Worm (Caenorhabditis elegans): Measurements from ENCODE around the gene lgc-39.

lgc-39 gene

ce11 chrV:7198403-7198802, 23.1 kb downstream of the lgc-39 start:
- TF ChIP-seq tra-1 (GFP tag; IDR thresholded peaks at IDR 0.05) (no peak), pqm-1 (tag; optimal IDR thresholded peaks at IDR 0.05) (peak; percentile 63), ama-1 (optimal IDR thresholded peaks at IDR 0.05) (peak; percentile 83), lir-3 (tag; optimal IDR thresholded peaks at IDR 0.05) (no peak), nhr-11 (tag; optimal IDR thresholded peaks at IDR 0.05) (no peak), snpc-1.2 (GFP tag; IDR thresholded peaks at IDR 0.05) (no peak), madf-9 (GFP tag; conservative IDR thresholded peaks at IDR 0.05) (no peak), zfp-3 (GFP tag; conservative IDR thresholded peaks at IDR 0.05) (no peak), daf-19 (GFP tag; conservative IDR thresholded peaks at IDR 0.05) (no peak), egl-43 (GFP tag; IDR thresholded peaks at IDR 0.05) (no peak), hlh-30 (tag; optimal IDR thresholded peaks at IDR 0.05; ENCODE audit: insufficient read depth) (peak; percentile 27), tag-97 (GFP tag; IDR thresholded peaks at IDR 0.05) (no peak), Y105C5A.15 (GFP tag; IDR thresholded peaks at IDR 0.05) (no peak), ceh-44 (GFP tag; IDR thresholded peaks at IDR 0.05) (no peak), dmd-6 (GFP tag; IDR thresholded peaks at IDR 0.05) (peak; percentile 73), F26F4.8 (GFP tag; conservative IDR thresholded peaks at IDR 0.05) (no peak), arid-1 (GFP tag; conservative IDR thresholded peaks at IDR 0.05) (peak; percentile 59; the same call in 1 of the 2 replicates), nhr-6 (tag; optimal IDR thresholded peaks at IDR 0.05) (no peak), F44E2.7 (GFP tag; IDR thresholded peaks at IDR 0.05) (no peak), ceh-20 (GFP tag; IDR thresholded peaks at IDR 0.05) (no peak), dpl-1 (GFP tag; optimal IDR thresholded peaks at IDR 0.05) (no peak), aha-1 (tag) (peak; percentile 66), zip-2 (tag; optimal IDR thresholded peaks at IDR 0.05) (no peak), mdt-29 (GFP tag; IDR thresholded peaks at IDR 0.05) (no peak), nhr-76 (tag; optimal IDR thresholded peaks at IDR 0.05) (no peak), ZK546.5 (tag; optimal IDR thresholded peaks at IDR 0.05) (no peak), mdl-1 (tag; optimal IDR thresholded peaks at IDR 0.05) (peak in 1 of 2 experiments; percentile 21), php-3 (GFP tag; IDR thresholded peaks at IDR 0.05) (peak; percentile 58), duxl-1 (tag; optimal IDR thresholded peaks at IDR 0.05; ENCODE audit: poor library complexity) (peak; percentile 57), F37D6.2 (tag; optimal IDR thresholded peaks at IDR 0.05) (no peak), dve-1 (tag; optimal IDR thresholded peaks at IDR 0.05; ENCODE audit: insufficient read depth) (peak; percentile 84), lin-13 (GFP tag; optimal IDR thresholded peaks at IDR 0.05) (peak; percentile 74), unc-62 (GFP tag; optimal IDR thresholded peaks at IDR 0.05 in 1 of 2) (peak in 1 of 2 experiments; percentile 72), unc-62 (tag; optimal IDR thresholded peaks at IDR 0.05) (no peak), unc-39 (tag; optimal IDR thresholded peaks at IDR 0.05) (no peak), lin-39 (tag; optimal IDR thresholded peaks at IDR 0.05) (no peak), skn-1 (tag; optimal IDR thresholded peaks at IDR 0.05) (no peak), F49E8.2 (tag; optimal IDR thresholded peaks at IDR 0.05; ENCODE audit: borderline replicate concordance) (no peak), jun-1 (tag; optimal IDR thresholded peaks at IDR 0.05) (no peak), vab-7 (GFP tag; IDR thresholded peaks at IDR 0.05) (no peak), D1046.2 (GFP tag; IDR thresholded peaks at IDR 0.05) (no peak), pha-4 (GFP tag; IDR thresholded peaks at IDR 0.05) (no peak; the same call in 1 of the 2 replicates), pha-4 (tag; optimal IDR thresholded peaks at IDR 0.05) (no peak), nhr-48 (tag; optimal IDR thresholded peaks at IDR 0.05) (peak; percentile 14), nhr-10 (tag; optimal IDR thresholded peaks at IDR 0.05) (no peak), ceh-32 (tag; optimal IDR thresholded peaks at IDR 0.05; ENCODE audit: poor library complexity) (no peak), mep-1 (tag; optimal IDR thresholded peaks at IDR 0.05) (peak; percentile 61), lin-38 (GFP tag; IDR thresholded peaks at IDR 0.05) (peak; percentile 51; the same call in 1 of the 2 replicates), F10B5.3 (tag; optimal IDR thresholded peaks at IDR 0.05) (peak; percentile 38), madf-5 (GFP tag; IDR thresholded peaks at IDR 0.05) (no peak), R02D3.7 (tag; optimal IDR thresholded peaks at IDR 0.05) (no peak), spr-3 (GFP tag; optimal IDR thresholded peaks at IDR 0.05) (no peak), spr-1 (tag; optimal IDR thresholded peaks at IDR 0.05) (no peak)

Data from whole organism, L4 larva.